Comparison of ENCODE assay signal across 5 worm cellular contexts in genomic region chrX:12667804-12668511, ce11.
TF ChIP-seq lines count a peak whose summit lies in the region.

nhr-17 (minus strand) TSS chrX:12667854.

TF ChIP-seq in whole organism, L1 larva, 84 proteins besides CTCF, POLR2A, EP300 and RAD21 (continues in another document):
- TF ChIP-seq unc-62 (GFP tag; optimal IDR thresholded peaks at IDR 0.05; lab: Kevin White, UChicago): no peak
- TF ChIP-seq lsy-2 (tag; optimal IDR thresholded peaks at IDR 0.05; lab: Kevin White, UChicago): peak in 1 of 2 experiments; percentile 9
- no peak for TF ChIP-seq sup-37 (GFP tag; optimal IDR thresholded peaks at IDR 0.05; lab: Kevin White, UChicago)
- TF ChIP-seq irx-1 (tag; optimal IDR thresholded peaks at IDR 0.05; lab: Kevin White, UChicago): no peak
- TF ChIP-seq hlh-4 (tag; optimal IDR thresholded peaks at IDR 0.05; lab: Kevin White, UChicago): peak; percentile 78
- TF ChIP-seq elt-2 (tag; optimal IDR thresholded peaks at IDR 0.05; lab: Kevin White, UChicago): no peak
- TF ChIP-seq mdl-1 (tag; optimal IDR thresholded peaks at IDR 0.05; lab: Kevin White, UChicago): peak in 1 of 2 experiments; percentile 10
- TF ChIP-seq nhr-237 (tag; optimal IDR thresholded peaks at IDR 0.05; lab: Kevin White, UChicago): peak; percentile 27
- TF ChIP-seq mep-1 (tag; optimal IDR thresholded peaks at IDR 0.05; lab: Kevin White, UChicago): peak; percentile 77
- peak; percentile 41 for TF ChIP-seq blmp-1 (tag; optimal IDR thresholded peaks at IDR 0.05; lab: Kevin White, UChicago)
- no peak for TF ChIP-seq efl-3 (GFP tag; optimal IDR thresholded peaks at IDR 0.05; lab: Kevin White, UChicago)
- no peak for TF ChIP-seq C04F5.9 (tag; optimal IDR thresholded peaks at IDR 0.05; lab: Kevin White, UChicago)
- no peak for TF ChIP-seq tlp-1 (tag; optimal IDR thresholded peaks at IDR 0.05; lab: Kevin White, UChicago)
- TF ChIP-seq C16A3.4 (tag; optimal IDR thresholded peaks at IDR 0.05; lab: Kevin White, UChicago): no peak
- TF ChIP-seq nhr-85 (tag; lab: Kevin White, UChicago): peak; percentile 76
- TF ChIP-seq lin-13 (GFP tag; optimal IDR thresholded peaks at IDR 0.05; lab: Kevin White, UChicago): peak; percentile 31
- no peak for TF ChIP-seq isw-1 (GFP tag; IDR thresholded peaks at IDR 0.05; lab: Robert Waterston, UW)
- TF ChIP-seq snu-23 (GFP tag; optimal IDR thresholded peaks at IDR 0.05; lab: Kevin White, UChicago): peak; percentile 79
- peak; percentile 20 for TF ChIP-seq swsn-7 (tag; optimal IDR thresholded peaks at IDR 0.05; lab: Kevin White, UChicago)

TF ChIP-seq in whole organism, L2 larva, 48 proteins besides CTCF, POLR2A, EP300 and RAD21 (continues in another document):
- no peak for TF ChIP-seq alr-1 (tag; optimal IDR thresholded peaks at IDR 0.05; lab: Kevin White, UChicago)
- TF ChIP-seq unc-55 (GFP tag; optimal IDR thresholded peaks at IDR 0.05; lab: Kevin White, UChicago): no peak
- no peak for TF ChIP-seq sma-9 (GFP tag; optimal IDR thresholded peaks at IDR 0.05; lab: Kevin White, UChicago)
- TF ChIP-seq sma-9 (tag; optimal IDR thresholded peaks at IDR 0.05; lab: Kevin White, UChicago): no peak
- no peak for TF ChIP-seq nhr-23 (tag; optimal IDR thresholded peaks at IDR 0.05; lab: Kevin White, UChicago)
- TF ChIP-seq aly-2 (tag; optimal IDR thresholded peaks at IDR 0.05; lab: Kevin White, UChicago): no peak
- no peak for TF ChIP-seq nhr-21 (tag; optimal IDR thresholded peaks at IDR 0.05; lab: Kevin White, UChicago)
- TF ChIP-seq ZK546.5 (tag; optimal IDR thresholded peaks at IDR 0.05; lab: Kevin White, UChicago): no peak
- TF ChIP-seq nhr-6 (tag; optimal IDR thresholded peaks at IDR 0.05; lab: Kevin White, UChicago): no peak
- TF ChIP-seq dmd-4 (tag; optimal IDR thresholded peaks at IDR 0.05; lab: Kevin White, UChicago): no peak
- TF ChIP-seq ama-1 (optimal IDR thresholded peaks at IDR 0.05; lab: Kevin White, UChicago): no peak
- TF ChIP-seq C34F6.9 (tag; optimal IDR thresholded peaks at IDR 0.05; lab: Kevin White, UChicago): peak; percentile 29
- peak; percentile 40 for TF ChIP-seq ztf-4 (tag; optimal IDR thresholded peaks at IDR 0.05; lab: Kevin White, UChicago)
- no peak for TF ChIP-seq blmp-1 (tag; optimal IDR thresholded peaks at IDR 0.05; lab: Kevin White, UChicago; ENCODE audit: insufficient read depth)
- TF ChIP-seq ceh-82 (tag; optimal IDR thresholded peaks at IDR 0.05; lab: Kevin White, UChicago): no peak
- TF ChIP-seq nhr-10 (tag; optimal IDR thresholded peaks at IDR 0.05; lab: Kevin White, UChicago): no peak
- no peak for TF ChIP-seq skn-1 (tag; optimal IDR thresholded peaks at IDR 0.05; lab: Kevin White, UChicago)
- no peak for TF ChIP-seq R02D3.7 (tag; optimal IDR thresholded peaks at IDR 0.05; lab: Kevin White, UChicago)
- no peak for TF ChIP-seq nhr-11 (tag; optimal IDR thresholded peaks at IDR 0.05; lab: Kevin White, UChicago)
- TF ChIP-seq mdl-1 (tag; optimal IDR thresholded peaks at IDR 0.05; lab: Kevin White, UChicago): no peak

TF ChIP-seq in whole organism, L3 larva, 47 proteins besides CTCF, POLR2A, EP300 and RAD21:
- TF ChIP-seq ceh-9 (tag; optimal IDR thresholded peaks at IDR 0.05; lab: Kevin White, UChicago) (no peak), nfya-1 (tag; optimal IDR thresholded peaks at IDR 0.05; lab: Kevin White, UChicago; ENCODE audit: insufficient read depth) (peak; percentile 14), nhr-25 (tag; optimal IDR thresholded peaks at IDR 0.05; lab: Kevin White, UChicago) (peak; percentile 20), fkh-2 (tag; optimal IDR thresholded peaks at IDR 0.05; lab: Kevin White, UChicago) (no peak), ama-1 (optimal IDR thresholded peaks at IDR 0.05; lab: Kevin White, UChicago) (no peak), tbx-2 (tag; optimal IDR thresholded peaks at IDR 0.05; lab: Kevin White, UChicago) (no peak), elt-1 (tag; optimal IDR thresholded peaks at IDR 0.05; lab: Kevin White, UChicago) (no peak), pha-4 (tag; optimal IDR thresholded peaks at IDR 0.05; lab: Kevin White, UChicago) (peak; percentile 49), elt-2 (tag; optimal IDR thresholded peaks at IDR 0.05; lab: Kevin White, UChicago) (peak; percentile 43), nhr-43 (tag; optimal IDR thresholded peaks at IDR 0.05; lab: Kevin White, UChicago; ENCODE audit: poor library complexity, severe bottlenecking) (no peak), fkh-10 (GFP tag; optimal IDR thresholded peaks at IDR 0.05; lab: Kevin White, UChicago) (no peak), lsy-12 (tag; optimal IDR thresholded peaks at IDR 0.05; lab: Kevin White, UChicago) (no peak), nhr-23 (tag; optimal IDR thresholded peaks at IDR 0.05; lab: Kevin White, UChicago) (no peak), nhr-67 (tag; optimal IDR thresholded peaks at IDR 0.05; lab: Kevin White, UChicago) (no peak), lin-39 (tag; optimal IDR thresholded peaks at IDR 0.05; lab: Kevin White, UChicago) (no peak), nhr-12 (tag; optimal IDR thresholded peaks at IDR 0.05; lab: Kevin White, UChicago) (no peak), nhr-11 (tag; optimal IDR thresholded peaks at IDR 0.05; lab: Kevin White, UChicago) (no peak), jun-1 (tag; optimal IDR thresholded peaks at IDR 0.05; lab: Kevin White, UChicago) (no peak), nhr-28 (tag; optimal IDR thresholded peaks at IDR 0.05; lab: Kevin White, UChicago) (no peak), mml-1 (tag; optimal IDR thresholded peaks at IDR 0.05; lab: Kevin White, UChicago) (no peak), egl-27 (tag; optimal IDR thresholded peaks at IDR 0.05; lab: Kevin White, UChicago) (no peak)

TF ChIP-seq in whole organism, L4 larva, 104 proteins besides CTCF, POLR2A, EP300 and RAD21 (continues in another document):
- peak; percentile 47 for TF ChIP-seq dmd-6 (GFP tag; IDR thresholded peaks at IDR 0.05; lab: Robert Waterston, UW)
- TF ChIP-seq Y48G9A.11 (GFP tag; IDR thresholded peaks at IDR 0.05; lab: Robert Waterston, UW): no peak
- no peak for TF ChIP-seq lir-3 (tag; optimal IDR thresholded peaks at IDR 0.05; lab: Kevin White, UChicago)
- no peak for TF ChIP-seq F44E2.7 (GFP tag; IDR thresholded peaks at IDR 0.05; lab: Robert Waterston, UW)
- no peak for TF ChIP-seq lin-38 (GFP tag; IDR thresholded peaks at IDR 0.05; lab: Robert Waterston, UW)
- TF ChIP-seq dve-1 (tag; optimal IDR thresholded peaks at IDR 0.05; lab: Kevin White, UChicago; ENCODE audit: insufficient read depth): peak; percentile 76
- no peak for TF ChIP-seq dmd-9 (GFP tag; IDR thresholded peaks at IDR 0.05; lab: Robert Waterston, UW)
- TF ChIP-seq lim-7 (GFP tag; IDR thresholded peaks at IDR 0.05; lab: Robert Waterston, UW): no peak
- TF ChIP-seq rbr-2 (tag; optimal IDR thresholded peaks at IDR 0.05; lab: Kevin White, UChicago): no peak
- no peak for TF ChIP-seq daf-16 (GFP tag; optimal IDR thresholded peaks at IDR 0.05; lab: Kevin White, UChicago)
- peak; percentile 93 for TF ChIP-seq daf-16 (tag; optimal IDR thresholded peaks at IDR 0.05; lab: Kevin White, UChicago)
- TF ChIP-seq mep-1 (tag; optimal IDR thresholded peaks at IDR 0.05; lab: Kevin White, UChicago): peak; percentile 44
- TF ChIP-seq nhr-10 (tag; optimal IDR thresholded peaks at IDR 0.05; lab: Kevin White, UChicago): no peak
- no peak for TF ChIP-seq arid-1 (GFP tag; conservative IDR thresholded peaks at IDR 0.05; lab: Robert Waterston, UW)
- no peak for TF ChIP-seq skn-1 (tag; optimal IDR thresholded peaks at IDR 0.05; lab: Kevin White, UChicago)
- TF ChIP-seq nhr-42 (GFP tag; IDR thresholded peaks at IDR 0.05; lab: Robert Waterston, UW): 0 out of 2 replicates have a peak, but pooled peaks have one; percentile 9
- TF ChIP-seq unc-62 (GFP tag; optimal IDR thresholded peaks at IDR 0.05 in 1 of 2; lab: Kevin White, UChicago): peak in 1 of 2 experiments; percentile 88
- no peak for TF ChIP-seq unc-62 (tag; optimal IDR thresholded peaks at IDR 0.05; lab: Kevin White, UChicago)
- TF ChIP-seq daf-12 (tag; optimal IDR thresholded peaks at IDR 0.05; lab: Kevin White, UChicago): no peak
- TF ChIP-seq mdt-29 (GFP tag; IDR thresholded peaks at IDR 0.05; lab: Robert Waterston, UW): peak; percentile 95
- TF ChIP-seq lin-13 (GFP tag; optimal IDR thresholded peaks at IDR 0.05; lab: Kevin White, UChicago): no peak
- no peak for TF ChIP-seq nhr-237 (tag; optimal IDR thresholded peaks at IDR 0.05; lab: Kevin White, UChicago)

TF ChIP-seq in whole organism, young adult, 124 proteins besides CTCF, POLR2A, EP300 and RAD21:
- no peak for TF ChIP-seq mxl-1 (tag; optimal IDR thresholded peaks at IDR 0.05; lab: Kevin White, UChicago)
- TF ChIP-seq nhr-27 (tag; optimal IDR thresholded peaks at IDR 0.05; lab: Kevin White, UChicago): no peak
- TF ChIP-seq nfya-2 (GFP tag; IDR thresholded peaks at IDR 0.05; lab: Robert Waterston, UW): no peak
- peak; percentile 79 for TF ChIP-seq hsf-1 (GFP tag; IDR thresholded peaks at IDR 0.05; lab: Robert Waterston, UW)
- no peak for TF ChIP-seq dox-1 (GFP tag; IDR thresholded peaks at IDR 0.05; lab: Robert Waterston, UW)
- peak; percentile 9; the same call in 1 of the 2 replicates for TF ChIP-seq K11D2.4 (GFP tag; IDR thresholded peaks at IDR 0.05; lab: Robert Waterston, UW)
- TF ChIP-seq tbp1 (GFP tag; optimal IDR thresholded peaks at IDR 0.05; lab: Kevin White, UChicago): peak; percentile 22
- TF ChIP-seq ets-4 (GFP tag; optimal IDR thresholded peaks at IDR 0.05; lab: Kevin White, UChicago): no peak
- peak; percentile 34 for TF ChIP-seq ztf-26 (tag; optimal IDR thresholded peaks at IDR 0.05; lab: Kevin White, UChicago)
- no peak for TF ChIP-seq F49E8.2 (tag; optimal IDR thresholded peaks at IDR 0.05; lab: Kevin White, UChicago; ENCODE audit: insufficient read depth)
- no peak for TF ChIP-seq hmg-1.2 (GFP tag; IDR thresholded peaks at IDR 0.05; lab: Robert Waterston, UW)
- no peak for TF ChIP-seq B0035.1 (tag; optimal IDR thresholded peaks at IDR 0.05; lab: Kevin White, UChicago)
- TF ChIP-seq cebp-1 (GFP tag; IDR thresholded peaks at IDR 0.05; lab: Robert Waterston, UW): no peak
- peak; percentile 56 for TF ChIP-seq cebp-1 (tag; optimal IDR thresholded peaks at IDR 0.05; lab: Kevin White, UChicago)
- 0 out of 2 replicates have a peak, but pooled peaks have one; percentile 43 for TF ChIP-seq cebp-2 (GFP tag; IDR thresholded peaks at IDR 0.05; lab: Robert Waterston, UW)
- TF ChIP-seq ztf-6 (GFP tag; IDR thresholded peaks at IDR 0.05; lab: Robert Waterston, UW): no peak
- no peak for TF ChIP-seq sea-2 (GFP tag; IDR thresholded peaks at IDR 0.05; lab: Robert Waterston, UW)
- TF ChIP-seq ceh-79 (tag; optimal IDR thresholded peaks at IDR 0.05; lab: Kevin White, UChicago): no peak
- TF ChIP-seq nhr-80 (tag; optimal IDR thresholded peaks at IDR 0.05; lab: Kevin White, UChicago): peak; percentile 27
- TF ChIP-seq lin-40 (tag; optimal IDR thresholded peaks at IDR 0.05; lab: Kevin White, UChicago): peak; percentile 49
- no peak for TF ChIP-seq snpc-1.1 (tag; optimal IDR thresholded peaks at IDR 0.05; lab: Kevin White, UChicago; ENCODE audit: insufficient read depth)
- no peak for TF ChIP-seq Y53G8AR.9 (GFP tag; conservative IDR thresholded peaks at IDR 0.05; lab: Robert Waterston, UW)
- peak; percentile 14 for TF ChIP-seq F23B12.7 (tag; optimal IDR thresholded peaks at IDR 0.05; lab: Kevin White, UChicago; ENCODE audit: insufficient read depth)
- TF ChIP-seq nfya-1 (tag; optimal IDR thresholded peaks at IDR 0.05; lab: Kevin White, UChicago; ENCODE audit: borderline replicate concordance, insufficient read depth): no peak
